Worm (Caenorhabditis elegans) whole organism, young adult: Measurements from ENCODE around the gene str-196.

Experiments
- B0035.1 ChIP-seq: sonication (generic microtip); optimal IDR thresholded peaks from 2 replicates; lab custom pipeline; 2016; ENCODE audit warnings: missing genetic modification characterization, mild to moderate bottlenecking, missing compliant biosample characterization, missing genotype, missing genetic modification reagents
- C06A6.2 ChIP-seq: fragments of 200-800 bp; sonication (Bioruptor generic); conservative IDR thresholded peaks from 2 replicates; pipeline ENCODE4 v1.3.6; 2022; ENCODE audit warnings: missing genetic modification characterization, missing compliant biosample characterization
- F10E7.11 ChIP-seq: sonication (generic microtip); optimal IDR thresholded peaks from 2 replicates; lab custom pipeline; 2017; ENCODE audit warnings: mild to moderate bottlenecking, missing genetic modification characterization, moderate library complexity, missing compliant biosample characterization
- K11D2.4 ChIP-seq: fragments of 200-800 bp; sonication (Bioruptor generic); IDR thresholded peaks from 2 replicates; pipeline ENCODE4 v1.3.6; 2022; ENCODE audit warnings: missing genetic modification reagents, missing genetic modification characterization, missing compliant biosample characterization
- T07F8.4 ChIP-seq: sonication (generic microtip); optimal IDR thresholded peaks from 2 replicates; lab custom pipeline; 2016; ENCODE audit warnings: mild to moderate bottlenecking, missing genetic modification characterization, moderate library complexity, missing compliant biosample characterization
- Y53G8AR.9 ChIP-seq: fragments of 200-800 bp; sonication (Bioruptor generic); conservative IDR thresholded peaks from 2 replicates; pipeline ENCODE4 v1.3.6; 2022; ENCODE audit warnings: missing genetic modification reagents, missing genetic modification characterization, missing compliant biosample characterization
- Y95B8A.8 ChIP-seq: fragments of 200-800 bp; sonication (Bioruptor generic); IDR thresholded peaks from 2 replicates; pipeline ENCODE4 v1.3.6; 2022; ENCODE audit warnings: missing genetic modification reagents, missing genetic modification characterization, missing compliant biosample characterization
- ama-1 ChIP-seq, 3 experiments: fragments of 150-350 bp in 1 of 3; sonication (generic microtip) in 2 of 3; optimal IDR thresholded peaks; 2 replicates each; lab custom pipeline; 2014 to 2018; ENCODE audit warnings: missing biosample characterization in 2 of 3, missing genetic modification characterization in 2 of 3, missing genetic modification reagents in 2 of 3
- aptf-3 ChIP-seq: fragments of 200-800 bp; sonication (Bioruptor generic); IDR thresholded peaks from 2 replicates; pipeline ENCODE4 v1.3.6; 2022; ENCODE audit warnings: missing genetic modification characterization, missing compliant biosample characterization
- attf-6 ChIP-seq: fragments of 200-800 bp; sonication (Bioruptor generic); IDR thresholded peaks from 2 replicates; pipeline ENCODE4 v1.3.6; 2022; ENCODE audit warnings: missing genetic modification reagents, missing genetic modification characterization, missing compliant biosample characterization
- ceh-100 ChIP-seq: fragments of 200-800 bp; sonication (Bioruptor generic); IDR thresholded peaks from 2 replicates; pipeline ENCODE4 v1.3.6; 2022; ENCODE audit warnings: missing genetic modification reagents, missing genetic modification characterization, missing compliant biosample characterization
- ceh-40 ChIP-seq: fragments of 200-800 bp; sonication (Bioruptor generic); IDR thresholded peaks from 2 replicates; pipeline ENCODE4 v1.3.6; 2022; ENCODE audit warnings: missing genetic modification characterization, missing compliant biosample characterization
- ceh-79 ChIP-seq: sonication (generic microtip); optimal IDR thresholded peaks from 2 replicates; lab custom pipeline; 2017; ENCODE audit warnings: mild to moderate bottlenecking, missing genetic modification characterization, missing compliant biosample characterization
- dpl-1 ChIP-seq: fragments of 150-350 bp; optimal IDR thresholded peaks from 2 replicates; lab custom pipeline; 2014; ENCODE audit warnings: missing biosample characterization, missing genetic modification reagents, missing genetic modification characterization
- efl-1 ChIP-seq: fragments of 150-350 bp; optimal IDR thresholded peaks from 2 replicates; lab custom pipeline; 2014; ENCODE audit warnings: missing biosample characterization, missing genetic modification reagents, missing genetic modification characterization
- egl-18 ChIP-seq: fragments of 200-800 bp; sonication (Bioruptor generic); IDR thresholded peaks from 2 replicates; pipeline ENCODE4 v1.3.6; 2022; ENCODE audit warnings: missing genetic modification reagents, missing genetic modification characterization, missing compliant biosample characterization
- him-1 ChIP-seq: sonication (generic microtip); optimal IDR thresholded peaks from 2 replicates; lab custom pipeline; 2016; ENCODE audit warnings: missing genotype, missing genetic modification reagents, missing genetic modification characterization, missing compliant biosample characterization
- hlh-12 ChIP-seq: sonication (generic microtip); optimal IDR thresholded peaks from 2 replicates; lab custom pipeline; 2016; ENCODE audit warnings: missing genetic modification characterization, missing compliant biosample characterization
- hmg-20 ChIP-seq: fragments of 200-800 bp; sonication (Bioruptor generic); IDR thresholded peaks from 2 replicates; pipeline ENCODE4 v1.3.6; 2022; ENCODE audit warnings: missing genetic modification reagents, missing genetic modification characterization, missing compliant biosample characterization
- hrde-1 ChIP-seq: sonication (generic microtip); optimal IDR thresholded peaks from 2 replicates; lab custom pipeline; 2016; ENCODE audit warnings: missing genetic modification characterization, mild to moderate bottlenecking, missing compliant biosample characterization, moderate library complexity, missing genotype, missing genetic modification reagents, borderline replicate concordance
- lin-35 ChIP-seq, 3 experiments: fragments of 150-350 bp in 2 of 3; sonication (generic microtip) in 1 of 3; optimal IDR thresholded peaks; 2 replicates each; lab custom pipeline; 2014 to 2018; ENCODE audit warnings: missing biosample characterization in 3 of 3, missing genetic modification characterization in 3 of 3, missing genetic modification reagents in 3 of 3
- lin-40 ChIP-seq: sonication (generic microtip); optimal IDR thresholded peaks from 2 replicates; lab custom pipeline; 2016; ENCODE audit warnings: missing genetic modification characterization, mild to moderate bottlenecking, missing compliant biosample characterization, missing genotype, missing genetic modification reagents
- lin-54 ChIP-seq: fragments of 200-800 bp; sonication (Bioruptor generic); optimal IDR thresholded peaks from 2 replicates; lab custom pipeline; 2018; ENCODE audit warnings: mild to moderate bottlenecking, missing genetic modification characterization, missing compliant biosample characterization
- madf-8 ChIP-seq: fragments of 200-800 bp; sonication (Bioruptor generic); conservative IDR thresholded peaks from 2 replicates; pipeline ENCODE4 v1.3.6; 2022; ENCODE audit warnings: missing genetic modification reagents, missing genetic modification characterization, missing compliant biosample characterization
- mel-28 ChIP-seq: sonication (generic microtip); optimal IDR thresholded peaks from 2 replicates; lab custom pipeline; 2016; ENCODE audit warnings: borderline replicate concordance, mild to moderate bottlenecking, missing genetic modification characterization, missing compliant biosample characterization
- nfya-2 ChIP-seq: fragments of 200-800 bp; sonication (Bioruptor generic); IDR thresholded peaks from 2 replicates; pipeline ENCODE4 v1.3.6; 2022; ENCODE audit warnings: missing genetic modification reagents, missing genetic modification characterization, missing compliant biosample characterization
- pbrm-1 ChIP-seq: fragments of 200-800 bp; sonication (Bioruptor generic); IDR thresholded peaks from 2 replicates; pipeline ENCODE4 v1.3.6; 2022; ENCODE audit warnings: missing genetic modification reagents, missing genetic modification characterization, missing compliant biosample characterization
- pha-4 ChIP-seq: fragments of 150-350 bp; sonication (generic microtip); optimal IDR thresholded peaks from 2 replicates; lab custom pipeline; 2014; ENCODE audit warnings: missing biosample characterization, missing genetic modification reagents, missing genetic modification characterization
- repo-1 ChIP-seq: sonication (generic microtip); optimal IDR thresholded peaks from 2 replicates; lab custom pipeline; 2017; ENCODE audit warnings: mild to moderate bottlenecking, missing genetic modification characterization, missing compliant biosample characterization
- rpc-1 ChIP-seq, 2 experiments: fragments of 150-350 bp in 1 of 2; sonication (generic microtip) in 1 of 2; optimal IDR thresholded peaks; 2 replicates each; lab custom pipeline; 2014 to 2018; ENCODE audit warnings: missing biosample characterization in 1 of 2, missing genetic modification characterization in 1 of 2, missing genetic modification reagents in 1 of 2, missing genotype in 1 of 2
- sea-2 ChIP-seq: fragments of 200-800 bp; sonication (Bioruptor generic); IDR thresholded peaks from 2 replicates; pipeline ENCODE4 v1.3.6; 2022; ENCODE audit warnings: missing genetic modification characterization, missing compliant biosample characterization
- snpc-3.4 ChIP-seq: sonication (generic microtip); optimal IDR thresholded peaks from 2 replicates; lab custom pipeline; 2017; ENCODE audit warnings: missing genetic modification characterization, mild to moderate bottlenecking, missing compliant biosample characterization, antibody characterized with exemption, moderate library complexity, missing genotype, missing genetic modification reagents
- snpc-4 ChIP-seq, 5 experiments: fragments of 150-350 bp in 1 of 5; sonication (generic microtip) in 4 of 5; optimal IDR thresholded peaks; 2 replicates each; lab custom pipeline; 2014 to 2018; ENCODE audit warnings: missing genetic modification characterization in 5 of 5, missing biosample characterization in 3 of 5, antibody characterized with exemption in 2 of 5, mild to moderate bottlenecking in 2 of 5, missing compliant biosample characterization in 2 of 5, missing genotype in 2 of 5, moderate library complexity in 2 of 5, missing genetic modification reagents in 1 of 5
- somi-1 ChIP-seq: fragments of 200-800 bp; sonication (Bioruptor generic); optimal IDR thresholded peaks from 2 replicates; lab custom pipeline; 2018; ENCODE audit warnings: mild to moderate bottlenecking, missing genetic modification characterization, missing compliant biosample characterization
- zfh-2 ChIP-seq: fragments of 200-800 bp; sonication (Bioruptor generic); conservative IDR thresholded peaks from 2 replicates; pipeline ENCODE4 v1.3.6; 2022; ENCODE audit warnings: missing genetic modification reagents, missing genetic modification characterization, missing compliant biosample characterization
- ztf-3 ChIP-seq: fragments of 200-800 bp; sonication (Bioruptor generic); optimal IDR thresholded peaks from 2 replicates; lab custom pipeline; 2018; ENCODE audit warnings: mild to moderate bottlenecking, missing genetic modification characterization, missing compliant biosample characterization

The str-196 gene

ce11 chrV:539040-539510 is 47.5 kb downstream of the str-196 start, which contains the start of gene nhr-155:
Gene nhr-155, plus strand, starts transcription at chrV:539460.
- no peak for TF ChIP-seq hmg-20 (GFP tag; lab: Robert Waterston, UW)
- no peak for TF ChIP-seq Y95B8A.8 (GFP tag; lab: Robert Waterston, UW)
- no peak for TF ChIP-seq him-1 (tag; lab: Kevin White, UChicago)
- TF ChIP-seq K11D2.4 (GFP tag; lab: Robert Waterston, UW): no peak
- TF ChIP-seq ceh-79: no peak
- no peak for TF ChIP-seq snpc-4 (GFP tag; optimal IDR thresholded peaks at IDR 0.05; lab: Kevin White, UChicago)
- no peak for TF ChIP-seq snpc-4 (tag; optimal IDR thresholded peaks at IDR 0.05; lab: Kevin White, UChicago)
- no peak for TF ChIP-seq Y53G8AR.9 (GFP tag; lab: Robert Waterston, UW)

- TF ChIP-seq ceh-100 (GFP tag; lab: Robert Waterston, UW): no peak
- no peak for TF ChIP-seq Y95B8A.8 (GFP tag; lab: Robert Waterston, UW)
- no peak for TF ChIP-seq sea-2 (GFP tag; lab: Robert Waterston, UW)
- TF ChIP-seq hrde-1: no peak
- no peak for TF ChIP-seq aptf-3 (GFP tag; lab: Robert Waterston, UW)
- TF ChIP-seq B0035.1 (tag; lab: Kevin White, UChicago): no peak
- TF ChIP-seq lin-54 (GFP tag; lab: Kevin White, UChicago): no peak
- no peak for TF ChIP-seq pha-4
- no peak for TF ChIP-seq somi-1 (GFP tag; lab: Kevin White, UChicago)
- no peak for TF ChIP-seq hmg-20 (GFP tag; lab: Robert Waterston, UW)
- no peak for TF ChIP-seq snpc-3.4 (tag; lab: Kevin White, UChicago)
- TF ChIP-seq ama-1 (optimal IDR thresholded peaks at IDR 0.05; lab: Kevin White, UChicago): no peak
- TF ChIP-seq ama-1 (GFP tag; optimal IDR thresholded peaks at IDR 0.05; lab: Kevin White, UChicago): no peak
- no peak for TF ChIP-seq nfya-2
- no peak for TF ChIP-seq dpl-1 (GFP tag; lab: Kevin White, UChicago)
- no peak for TF ChIP-seq lin-40 (tag; lab: Kevin White, UChicago)
- TF ChIP-seq egl-18 (GFP tag; lab: Robert Waterston, UW): no peak
- TF ChIP-seq repo-1 (tag; lab: Kevin White, UChicago): no peak
- no peak for TF ChIP-seq ceh-40 (GFP tag; lab: Robert Waterston, UW)
Observed at ce11 chrV:541470-541869, 49.9 kb downstream of the str-196 start.

- TF ChIP-seq egl-18 (GFP tag; lab: Robert Waterston, UW) (no peak), F10E7.11 (tag; lab: Kevin White, UChicago) (no peak), hlh-12 (no peak), madf-8 (GFP tag; lab: Robert Waterston, UW) (no peak), efl-1 (GFP tag; lab: Kevin White, UChicago) (no peak), attf-6 (GFP tag; lab: Robert Waterston, UW) (no peak), T07F8.4 (tag; lab: Kevin White, UChicago) (no peak), lin-35 (GFP tag; optimal IDR thresholded peaks at IDR 0.05; lab: Kevin White, UChicago) (no peak), pbrm-1 (GFP tag; lab: Robert Waterston, UW) (no peak), ceh-100 (GFP tag; lab: Robert Waterston, UW) (no peak), ztf-3 (GFP tag; lab: Kevin White, UChicago) (no peak), C06A6.2 (GFP tag; lab: Robert Waterston, UW) (no peak), ama-1 (optimal IDR thresholded peaks at IDR 0.05; lab: Kevin White, UChicago) (no peak), ama-1 (GFP tag; optimal IDR thresholded peaks at IDR 0.05; lab: Kevin White, UChicago) (no peak), mel-28 (tag; lab: Kevin White, UChicago) (no peak), zfh-2 (GFP tag; lab: Robert Waterston, UW) (no peak), rpc-1 (optimal IDR thresholded peaks at IDR 0.05; lab: Kevin White, UChicago) (no peak), rpc-1 (tag; optimal IDR thresholded peaks at IDR 0.05; lab: Kevin White, UChicago) (no peak)
Observed at ce11 chrV:543169-543568, 51.6 kb downstream of the str-196 start, which contains the start of gene C14C6.3. Gene C14C6.3, plus strand, starts transcription at chrV:543469.
